Worm (Caenorhabditis elegans) whole organism, L2 larva: ENCODE data around the gene T06C10.3.

Experiments
- C34F6.9 ChIP-seq: fragments of 150-350 bp; optimal IDR thresholded peaks from 2 replicates; lab custom pipeline; 2014; ENCODE audit warnings: missing biosample characterization, missing genetic modification characterization
- ama-1 ChIP-seq: fragments of 150-350 bp; optimal IDR thresholded peaks from 2 replicates; lab custom pipeline; 2018; ENCODE audit warnings: inconsistent platforms
- ceh-82 ChIP-seq: fragments of 150-350 bp; optimal IDR thresholded peaks from 2 replicates; lab custom pipeline; 2014; ENCODE audit warnings: missing biosample characterization, missing genetic modification characterization
- dmd-4 ChIP-seq: sonication (generic microtip); optimal IDR thresholded peaks from 2 replicates; lab custom pipeline; 2017; ENCODE audit warnings: missing biosample characterization, missing genetic modification characterization
- fos-1 ChIP-seq: fragments of 150-350 bp; optimal IDR thresholded peaks from 2 replicates; lab custom pipeline; 2014; ENCODE audit warnings: missing biosample characterization, missing genetic modification characterization
- lin-13 ChIP-seq: fragments of 150-350 bp; optimal IDR thresholded peaks from 2 replicates; lab custom pipeline; 2014; ENCODE audit warnings: missing biosample characterization, missing genetic modification reagents, missing genetic modification characterization
- lin-39 ChIP-seq: fragments of 150-350 bp; optimal IDR thresholded peaks from 2 replicates; lab custom pipeline; 2014; ENCODE audit warnings: missing biosample characterization, missing genetic modification reagents, missing genetic modification characterization
- lsy-2 ChIP-seq, 2 experiments: fragments of 150-350 bp in 1 of 2; sonication (generic microtip) in 1 of 2; optimal IDR thresholded peaks; 2 replicates each; lab custom pipeline; 2014 to 2017; ENCODE audit warnings: missing biosample characterization in 2 of 2, missing genetic modification characterization in 2 of 2
- nhr-10 ChIP-seq: sonication (generic microtip); optimal IDR thresholded peaks from 2 replicates; lab custom pipeline; 2017; ENCODE audit warnings: missing biosample characterization, missing genetic modification characterization
- nhr-77 ChIP-seq: fragments of 150-350 bp; optimal IDR thresholded peaks from 2 replicates; lab custom pipeline; 2014; ENCODE audit warnings: missing biosample characterization, missing genetic modification characterization
- snpc-4 ChIP-seq: fragments of 150-350 bp; optimal IDR thresholded peaks from 2 replicates; lab custom pipeline; 2014; ENCODE audit warnings: missing biosample characterization, missing genetic modification characterization
- unc-39 ChIP-seq: fragments of 150-350 bp; optimal IDR thresholded peaks from 2 replicates; lab custom pipeline; 2014; ENCODE audit warnings: missing biosample characterization, missing genetic modification characterization
- unc-62 ChIP-seq: fragments of 150-350 bp; optimal IDR thresholded peaks from 2 replicates; lab custom pipeline; 2014; ENCODE audit warnings: missing biosample characterization, missing genetic modification reagents, missing genetic modification characterization
- ztf-4 ChIP-seq: fragments of 150-350 bp; optimal IDR thresholded peaks from 2 replicates; lab custom pipeline; 2014; ENCODE audit warnings: missing biosample characterization, missing genetic modification characterization

ce11 chrIV:7841218-7841617, 29.3 kb upstream of the T06C10.3 start:
- TF ChIP-seq lin-39 (no peak), C34F6.9 (tag; lab: Kevin White, UChicago) (no peak), fos-1 (tag; lab: Kevin White, UChicago) (peak; percentile 77), ama-1 (lab: Kevin White, UChicago) (no peak), nhr-77 (tag; lab: Kevin White, UChicago) (no peak), lin-13 (no peak), nhr-10 (tag; lab: Kevin White, UChicago) (no peak), unc-39 (tag; lab: Kevin White, UChicago) (no peak), lsy-2 (tag; optimal IDR thresholded peaks at IDR 0.05; lab: Kevin White, UChicago) (no peak), unc-62 (GFP tag; lab: Kevin White, UChicago) (no peak), dmd-4 (tag; lab: Kevin White, UChicago) (no peak), ceh-82 (tag; lab: Kevin White, UChicago) (no peak), ztf-4 (tag; lab: Kevin White, UChicago) (no peak), snpc-4 (tag; lab: Kevin White, UChicago) (no peak)
